Fruit fly (Drosophila melanogaster) whole organism, embryonic: ENCODE measurements around the gene PIG-Wb.

ENCODE experiments used
- Abd-B ChIP-seq: fragments of 200-800 bp; sonication (Bioruptor generic); optimal IDR thresholded peaks from 2 replicates; lab custom pipeline; 2018; ENCODE audit warnings: missing biosample characterization, mild to moderate bottlenecking, missing genetic modification characterization, moderate library complexity
- Atf-2 ChIP-seq: fragments of 200-800 bp; sonication (Bioruptor generic); optimal IDR thresholded peaks from 2 replicates; lab custom pipeline; 2016; ENCODE audit warnings: missing biosample characterization, missing genetic modification characterization
- Atf3 ChIP-seq: fragments of 200-800 bp; sonication (Bioruptor generic); optimal IDR thresholded peaks from 3 replicates; lab custom pipeline; 2016; ENCODE audit warnings: missing biosample characterization, missing genetic modification characterization
- CG10274 ChIP-seq: fragments of 200-800 bp; sonication (Bioruptor generic); optimal IDR thresholded peaks from 3 replicates; lab custom pipeline; 2017; ENCODE audit warnings: missing biosample characterization, mild to moderate bottlenecking, missing genetic modification characterization
- CG10565 ChIP-seq: fragments of 200-800 bp; sonication (Bioruptor generic); optimal IDR thresholded peaks from 3 replicates; lab custom pipeline; 2016; ENCODE audit warnings: missing biosample characterization, mild to moderate bottlenecking, missing genetic modification characterization
- CG11560 ChIP-seq: fragments of 200-800 bp; sonication (Bioruptor generic); IDR thresholded peaks from 3 replicates; pipeline ENCODE4 v1.3.6; 2022; ENCODE audit warnings: missing biosample characterization, missing genetic modification characterization
- CG11696 ChIP-seq: fragments of 200-800 bp; sonication (Bioruptor generic); IDR thresholded peaks from 2 replicates; pipeline ENCODE4 v1.3.6; 2022; ENCODE audit warnings: missing biosample characterization, missing genetic modification characterization
- CG12744 ChIP-seq: fragments of 200-800 bp; sonication (Bioruptor generic); optimal IDR thresholded peaks from 2 replicates; lab custom pipeline; 2016; ENCODE audit warnings: missing biosample characterization, missing genetic modification characterization
- CG17186 ChIP-seq: fragments of 200-800 bp; sonication (Bioruptor generic); optimal IDR thresholded peaks from 3 replicates; lab custom pipeline; 2017; ENCODE audit warnings: missing biosample characterization, missing genetic modification reagents, missing genetic modification characterization
- CG18262 ChIP-seq: fragments of 200-800 bp; optimal IDR thresholded peaks from 3 replicates; lab custom pipeline; 2019; ENCODE audit warnings: missing biosample characterization, mild to moderate bottlenecking, missing genetic modification characterization, moderate library complexity
- CG18599 ChIP-seq: fragments of 200-800 bp; sonication (Bioruptor generic); optimal IDR thresholded peaks from 3 replicates; lab custom pipeline; 2017; ENCODE audit warnings: missing biosample characterization, missing genetic modification characterization, mild to moderate bottlenecking, moderate library complexity, missing genetic modification reagents
- CG2116 ChIP-seq: fragments of 200-800 bp; sonication (Bioruptor generic); optimal IDR thresholded peaks from 3 replicates; lab custom pipeline; 2018; ENCODE audit warnings: missing biosample characterization, mild to moderate bottlenecking, missing genetic modification characterization
- CG2712 ChIP-seq: fragments of 200-800 bp; optimal IDR thresholded peaks from 3 replicates; lab custom pipeline; 2019; ENCODE audit warnings: missing biosample characterization, mild to moderate bottlenecking, missing genetic modification characterization, moderate library complexity
- CG34422 ChIP-seq: fragments of 200-800 bp; sonication (Bioruptor generic); IDR thresholded peaks from 3 replicates; pipeline ENCODE4 v1.3.6; 2022; ENCODE audit warnings: missing biosample characterization, missing genetic modification characterization
- CG43689 ChIP-seq: fragments of 200-800 bp; sonication (Bioruptor generic); IDR thresholded peaks from 2 replicates; pipeline ENCODE4 v1.3.6; 2022; ENCODE audit warnings: missing biosample characterization, missing genetic modification characterization
- CG4424 ChIP-seq: fragments of 200-800 bp; sonication (Bioruptor generic); optimal IDR thresholded peaks from 3 replicates; lab custom pipeline; 2016; ENCODE audit warnings: missing biosample characterization, missing genetic modification characterization
- CG7556 ChIP-seq: fragments of 200-800 bp; sonication (Bioruptor generic); optimal IDR thresholded peaks from 2 replicates; lab custom pipeline; 2017; ENCODE audit warnings: missing biosample characterization, mild to moderate bottlenecking, missing genetic modification characterization
- Chrac-16 ChIP-seq: fragments of 200-800 bp; sonication (Bioruptor generic); optimal IDR thresholded peaks from 3 replicates; lab custom pipeline; 2016; ENCODE audit warnings: missing biosample characterization, missing genetic modification characterization
- Dfd ChIP-seq, 2 experiments: fragments of >200 bp; optimal IDR thresholded peaks; 2 replicates each; lab custom pipeline; 2017; ENCODE audit warnings: missing biosample characterization in 2 of 2, missing genetic modification characterization in 2 of 2
- Dref ChIP-seq: fragments of 200-800 bp; sonication (Bioruptor generic); IDR thresholded peaks from 2 replicates; pipeline ENCODE4 v1.3.6; 2022; ENCODE audit warnings: missing biosample characterization, missing genetic modification characterization
- Ets65A ChIP-seq: fragments of 200-800 bp; sonication (Bioruptor generic); peaks from one replicate; lab custom pipeline; 2016; ENCODE audit warnings: missing biosample characterization, missing genetic modification characterization
- HHEX ChIP-seq: fragments of 200-800 bp; sonication (Bioruptor generic); optimal IDR thresholded peaks from 3 replicates; lab custom pipeline; 2017; ENCODE audit warnings: missing biosample characterization, mild to moderate bottlenecking, missing genetic modification characterization, missing genetic modification reagents
- Hr39 ChIP-seq: fragments of >200 bp; optimal IDR thresholded peaks from 2 replicates; lab custom pipeline; 2017
- Hr78 ChIP-seq, 2 experiments: fragments of 200-800 bp in 1 of 2; fragments of >200 bp in 1 of 2; sonication (Bioruptor generic) in 1 of 2; optimal IDR thresholded peaks; 2 replicates each; lab custom pipeline; 2017 to 2019; ENCODE audit warnings: missing biosample characterization in 2 of 2, missing genetic modification characterization in 2 of 2, mild to moderate bottlenecking in 1 of 2, moderate library complexity in 1 of 2
- Mes4 ChIP-seq: fragments of 200-800 bp; sonication (Bioruptor generic); optimal IDR thresholded peaks from 2 replicates; lab custom pipeline; 2016; ENCODE audit warnings: missing biosample characterization, missing genetic modification characterization
- Opbp ChIP-seq: fragments of 200-800 bp; sonication (Bioruptor generic); IDR thresholded peaks from 3 replicates; pipeline ENCODE4 v1.3.6; 2022; ENCODE audit warnings: missing biosample characterization, missing genetic modification characterization; ENCODE audit not compliant: partially characterized antibody
- Rx ChIP-seq: fragments of 200-800 bp; sonication (Bioruptor generic); IDR thresholded peaks from 2 replicates; pipeline ENCODE4 v1.3.6; 2022; ENCODE audit warnings: missing biosample characterization, missing genetic modification characterization
- Six4 ChIP-seq: fragments of 200-800 bp; sonication (Bioruptor generic); optimal IDR thresholded peaks from 2 replicates; lab custom pipeline; 2016; ENCODE audit warnings: missing biosample characterization, missing genetic modification characterization
- Tbp ChIP-seq: fragments of >200 bp; optimal IDR thresholded peaks from 2 replicates; lab custom pipeline; 2018; ENCODE audit warnings: missing biosample characterization, missing genetic modification characterization
- croc ChIP-seq: fragments of 200-800 bp; sonication (Bioruptor generic); conservative IDR thresholded peaks from 3 replicates; pipeline ENCODE4 v1.3.6; 2022; ENCODE audit warnings: missing biosample characterization, missing genetic modification characterization
- dysf ChIP-seq: fragments of 200-800 bp; sonication (Bioruptor generic); IDR thresholded peaks from 3 replicates; pipeline ENCODE4 v1.3.6; 2022; ENCODE audit warnings: missing biosample characterization, missing genetic modification characterization
- kay ChIP-seq: fragments of 200-800 bp; sonication (Bioruptor generic); optimal IDR thresholded peaks from 2 replicates; lab custom pipeline; 2016; ENCODE audit warnings: missing biosample characterization, missing genetic modification characterization
- maf-S ChIP-seq: fragments of 200-800 bp; sonication (Bioruptor generic); optimal IDR thresholded peaks from 2 replicates; lab custom pipeline; 2016; ENCODE audit warnings: missing biosample characterization, missing genetic modification characterization
- mirr ChIP-seq: fragments of 200-800 bp; sonication (Bioruptor generic); optimal IDR thresholded peaks from 3 replicates; lab custom pipeline; 2018; ENCODE audit warnings: missing biosample characterization, mild to moderate bottlenecking, missing genetic modification characterization
- nom ChIP-seq: fragments of 200-800 bp; sonication (Bioruptor generic); optimal IDR thresholded peaks from 2 replicates; lab custom pipeline; 2017; ENCODE audit warnings: missing biosample characterization, missing genetic modification characterization, mild to moderate bottlenecking, moderate library complexity, missing genetic modification reagents
- psq ChIP-seq: fragments of 200-800 bp; sonication (Bioruptor generic); optimal IDR thresholded peaks from 2 replicates; lab custom pipeline; 2017; ENCODE audit warnings: missing biosample characterization, missing genetic modification characterization
- tio ChIP-seq: fragments of 200-800 bp; sonication (Bioruptor generic); optimal IDR thresholded peaks from 2 replicates; lab custom pipeline; 2017; ENCODE audit warnings: missing biosample characterization, missing genetic modification characterization, inconsistent platforms
- wdn ChIP-seq: fragments of 200-800 bp; sonication (Bioruptor generic); IDR thresholded peaks from 2 replicates; pipeline ENCODE4 v1.3.6; 2022; ENCODE audit warnings: missing biosample characterization, missing genetic modification characterization
- zen2 ChIP-seq: fragments of 200-800 bp; sonication (Bioruptor generic); IDR thresholded peaks from 3 replicates; pipeline ENCODE4 v1.3.6; 2022; ENCODE audit warnings: missing biosample characterization, missing genetic modification characterization; ENCODE audit not compliant: partially characterized antibody

The PIG-Wb gene

DNA sequence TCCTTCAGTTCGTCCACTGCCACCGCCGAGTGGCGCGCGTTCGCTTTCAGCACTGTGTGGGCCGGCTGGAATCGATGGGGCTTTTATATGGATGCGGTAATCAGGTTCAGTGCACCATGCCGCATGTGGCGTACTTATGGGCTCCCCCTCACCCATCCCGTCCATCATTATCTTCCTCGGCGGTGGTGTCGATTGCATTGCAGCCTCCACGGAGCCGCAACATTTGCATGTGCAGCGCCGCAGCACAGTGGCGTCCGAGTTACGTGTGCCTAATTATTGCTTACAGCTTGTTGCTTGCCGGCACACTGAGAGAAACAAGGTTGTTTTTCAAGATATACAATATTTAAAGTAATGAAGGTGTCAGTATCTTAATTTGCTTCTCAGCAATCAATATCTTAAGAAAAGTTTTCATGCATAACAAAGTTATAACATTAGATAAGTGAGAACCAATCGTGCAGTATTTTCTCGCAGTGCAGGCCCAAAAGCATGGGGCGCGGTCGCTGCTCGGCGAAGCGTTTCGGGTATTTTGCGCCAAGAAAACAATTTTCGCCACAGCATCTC lies 35.5 kb downstream of the PIG-Wb start, which contains the start of gene CG13931 (continued):
- TF ChIP-seq CG10565, result no peak
- TF ChIP-seq CG7556, result no peak
- TF ChIP-seq CG43689 (GFP tag; lab: Robert Waterston, UW), result no peak
- no peak for TF ChIP-seq Abd-B (GFP tag; lab: Kevin White, UChicago)
- no peak for TF ChIP-seq Dref (GFP tag; lab: Robert Waterston, UW)
- no peak for TF ChIP-seq Atf3 (GFP tag; lab: Kevin White, UChicago)
- peak; percentile 2 for TF ChIP-seq Atf-2 (GFP tag; lab: Kevin White, UChicago)
- no peak for TF ChIP-seq CG18262
- peak; percentile 95 for TF ChIP-seq Ets65A (GFP tag; lab: Kevin White, UChicago)
- TF ChIP-seq croc (GFP tag; lab: Robert Waterston, UW), result 0 out of 3 replicates have a peak, but pooled peaks have one; percentile 19
- no peak for TF ChIP-seq psq (GFP tag; lab: Kevin White, UChicago)
- no peak for TF ChIP-seq maf-S (GFP tag; lab: Kevin White, UChicago)
- TF ChIP-seq CG17186, result no peak
- peak; percentile 23; the same call in 1 of the 3 replicates for TF ChIP-seq CG34422 (GFP tag; lab: Robert Waterston, UW)
- TF ChIP-seq CG2116 (GFP tag; lab: Kevin White, UChicago), result no peak
- no peak for TF ChIP-seq mirr (GFP tag; lab: Kevin White, UChicago)

DNA sequence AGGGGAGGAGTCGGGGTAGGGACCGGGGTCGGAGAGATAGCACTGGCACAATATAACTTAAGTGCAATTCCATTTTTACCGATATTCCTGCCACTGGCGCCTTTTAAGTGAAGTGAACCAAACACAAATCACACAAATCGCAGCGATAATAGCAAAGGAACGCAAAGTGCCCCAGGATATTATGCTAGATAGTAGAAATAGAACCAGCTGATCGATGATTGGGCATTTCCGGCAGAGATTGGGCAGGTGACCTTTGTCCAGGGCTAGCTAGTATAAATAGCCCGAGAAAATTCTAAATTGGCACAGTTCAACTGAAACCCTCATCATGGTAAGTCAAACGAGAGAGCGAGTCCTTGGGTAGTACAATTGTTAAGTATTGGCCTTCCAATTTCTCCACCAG lies 43.6 kb downstream of the PIG-Wb start, which contains the start of gene CG12011:
Gene CG12011, plus strand, starts transcription at position 301 of the 400 bp plus-strand sequence.
- no peak for TF ChIP-seq dysf (GFP tag; lab: Robert Waterston, UW)
- TF ChIP-seq zen2, result no peak
- TF ChIP-seq CG4424 (GFP tag; lab: Kevin White, UChicago), result no peak
- no peak for TF ChIP-seq CG2712
- TF ChIP-seq Six4, result no peak
- TF ChIP-seq Hr39 (lab: Kevin White, UChicago), result no peak
- no peak for TF ChIP-seq Hr78 (GFP tag; optimal IDR thresholded peaks at IDR 0.05; lab: Kevin White, UChicago)
- TF ChIP-seq CG11560, result no peak

DNA sequence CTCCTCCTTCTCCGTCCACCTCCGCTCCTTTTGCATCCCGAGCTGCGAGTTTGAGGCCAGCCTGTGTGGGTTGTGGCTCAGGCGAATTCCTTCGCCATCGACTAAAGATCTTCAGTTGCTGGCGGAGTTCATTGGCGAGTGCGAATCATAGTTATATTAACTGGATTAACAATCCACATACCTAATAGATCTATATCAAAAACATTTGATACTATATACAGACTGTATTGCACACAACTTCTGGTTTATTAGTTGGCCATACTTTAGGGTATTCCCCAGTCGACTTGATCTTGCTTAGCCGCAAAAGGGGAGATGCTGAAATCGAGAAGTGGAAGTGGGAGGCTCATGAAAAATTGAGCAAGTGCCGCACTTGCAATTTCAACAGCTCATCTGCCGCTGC lies 45.0 kb downstream of the PIG-Wb start:
- TF ChIP-seq kay (GFP tag; lab: Kevin White, UChicago) (no peak), CG17186 (no peak), tio (GFP tag; lab: Kevin White, UChicago) (no peak), HHEX (no peak), CG18599 (GFP tag; lab: Kevin White, UChicago) (no peak), Rx (no peak), nom (GFP tag; lab: Kevin White, UChicago) (no peak), CG10274 (GFP tag; lab: Kevin White, UChicago) (no peak), CG11560 (no peak), CG12744 (GFP tag; lab: Kevin White, UChicago) (no peak), Opbp (GFP tag; lab: Robert Waterston, UW) (no peak), CG11696 (no peak), Chrac-16 (GFP tag; lab: Kevin White, UChicago) (no peak), Dfd (GFP tag; optimal IDR thresholded peaks at IDR 0.05; lab: Kevin White, UChicago) (no peak), wdn (GFP tag; lab: Robert Waterston, UW) (no peak), Hr39 (lab: Kevin White, UChicago) (no peak), Tbp (GFP tag; lab: Kevin White, UChicago) (no peak), Mes4 (GFP tag; lab: Kevin White, UChicago) (no peak)
